Worm (Caenorhabditis elegans) whole organism, mixed stage, embryonic: ENCODE measurements around the gene F56D6.22.
"Not testable (repeated sequence)": the region's sequence is repeated elsewhere in the genome, so short reads cannot be mapped to it uniquely, and the experiment has no call there.

Experiments
- blmp-1 ChIP-seq: fragments of 150-350 bp; optimal IDR thresholded peaks from 2 replicates; lab custom pipeline; 2014; ENCODE audit warnings: missing biosample characterization, missing genetic modification characterization
- ceh-83 ChIP-seq: fragments of 200-800 bp; sonication (Bioruptor generic); optimal IDR thresholded peaks from 2 replicates; lab custom pipeline; 2018; ENCODE audit warnings: mild to moderate bottlenecking, missing genetic modification characterization, missing compliant biosample characterization
- elt-1 ChIP-seq: sonication (generic microtip); optimal IDR thresholded peaks from 2 replicates; lab custom pipeline; 2017; ENCODE audit warnings: missing genetic modification characterization, mild to moderate bottlenecking, missing compliant biosample characterization, antibody characterized with exemption, moderate library complexity, borderline replicate concordance; ENCODE audit not compliant: insufficient read depth
- elt-3 ChIP-seq: fragments of 150-350 bp; optimal IDR thresholded peaks from 2 replicates; lab custom pipeline; 2014; ENCODE audit warnings: missing biosample characterization, missing genetic modification characterization
- lin-13 ChIP-seq: fragments of 150-350 bp; optimal IDR thresholded peaks from 2 replicates; lab custom pipeline; 2014; ENCODE audit warnings: missing biosample characterization, missing genetic modification characterization
- lsy-2 ChIP-seq: fragments of 150-350 bp; optimal IDR thresholded peaks from 2 replicates; lab custom pipeline; 2014; ENCODE audit warnings: missing biosample characterization, missing genetic modification characterization
- mep-1 ChIP-seq: fragments of 150-350 bp; optimal IDR thresholded peaks from 2 replicates; lab custom pipeline; 2017; ENCODE audit warnings: missing biosample characterization, missing genetic modification reagents, missing genetic modification characterization, inconsistent platforms
- nhr-12 ChIP-seq: fragments of 150-350 bp; optimal IDR thresholded peaks from 2 replicates; lab custom pipeline; 2014; ENCODE audit warnings: missing biosample characterization, missing genetic modification characterization
- nhr-28 ChIP-seq: fragments of 150-350 bp; optimal IDR thresholded peaks from 2 replicates; lab custom pipeline; 2014; ENCODE audit warnings: missing biosample characterization, missing genetic modification characterization
- nhr-76 ChIP-seq: sonication (generic microtip); optimal IDR thresholded peaks from 2 replicates; lab custom pipeline; 2017; ENCODE audit warnings: missing biosample characterization, missing genetic modification characterization
- snpc-4 ChIP-seq: fragments of 150-350 bp; optimal IDR thresholded peaks from 2 replicates; lab custom pipeline; 2014; ENCODE audit warnings: missing biosample characterization, missing genetic modification characterization
- unc-39 ChIP-seq: fragments of 150-350 bp; optimal IDR thresholded peaks from 2 replicates; lab custom pipeline; 2014; ENCODE audit warnings: missing biosample characterization, missing genetic modification characterization
- ztf-11 ChIP-seq: fragments of 150-350 bp; optimal IDR thresholded peaks from 2 replicates; lab custom pipeline; 2014; ENCODE audit warnings: missing biosample characterization, missing genetic modification characterization

DNA sequence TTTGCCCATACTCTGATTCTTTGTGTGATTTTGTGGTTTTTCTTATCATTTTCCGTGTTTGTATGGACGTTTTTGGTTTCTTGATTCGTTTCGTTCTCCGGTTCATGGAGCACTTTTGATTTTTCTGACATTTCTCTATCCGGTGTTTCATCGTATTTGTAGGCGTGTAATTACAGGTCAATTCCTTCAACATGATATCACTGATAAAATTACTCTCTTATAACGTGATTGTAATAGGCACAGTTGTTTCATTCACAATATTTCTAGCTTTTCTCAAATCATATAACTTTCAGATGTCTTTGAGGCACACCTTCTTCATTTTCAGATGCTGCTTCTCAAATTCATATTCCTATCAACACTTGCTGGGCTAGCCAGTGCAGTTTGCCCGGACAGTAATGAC, 25.0 kb upstream of the F56D6.22 start, which contains the start of gene clec-70:
- not testable (repeated sequence) for TF ChIP-seq lin-13 (tag; lab: Kevin White, UChicago); elt-1 (tag; lab: Kevin White, UChicago); nhr-28 (tag; lab: Kevin White, UChicago); nhr-12 (tag; lab: Kevin White, UChicago); lsy-2; mep-1 (tag; lab: Kevin White, UChicago); unc-39 (tag; lab: Kevin White, UChicago); elt-3; ztf-11 (tag; lab: Kevin White, UChicago); snpc-4 (tag; lab: Kevin White, UChicago); ceh-83; nhr-76; blmp-1 (tag; lab: Kevin White, UChicago)
